Worm (Caenorhabditis elegans) whole organism, midembryonic: ENCODE results near the gene set-5.

Experiments used
- T22C8.4 ChIP-seq: fragments of 200-800 bp; sonication (Bioruptor generic); IDR thresholded peaks from 2 replicates; pipeline ENCODE4 v1.3.6; 2022; ENCODE audit warnings: missing genetic modification characterization, missing compliant biosample characterization
- cog-1 ChIP-seq: sonication (generic microtip); optimal IDR thresholded peaks from 2 replicates; lab custom pipeline; 2016; ENCODE audit warnings: missing genetic modification characterization, missing compliant biosample characterization
- flt-1 ChIP-seq: fragments of 200-800 bp; sonication (Bioruptor generic); IDR thresholded peaks from 2 replicates; pipeline ENCODE4 v1.3.6; 2022; ENCODE audit warnings: missing genetic modification characterization, missing compliant biosample characterization
- klf-2 ChIP-seq: fragments of 200-800 bp; sonication (Bioruptor generic); conservative IDR thresholded peaks from 2 replicates; pipeline ENCODE4 v1.3.6; 2022; ENCODE audit warnings: missing genetic modification reagents, missing genetic modification characterization, missing compliant biosample characterization
- med-1 ChIP-seq: sonication (generic microtip); optimal IDR thresholded peaks from 2 replicates; lab custom pipeline; 2017; ENCODE audit warnings: missing genetic modification characterization, mild to moderate bottlenecking, missing compliant biosample characterization, antibody characterized with exemption, missing genetic modification reagents; ENCODE audit not compliant: insufficient read depth
- ref-1 ChIP-seq: fragments of 200-800 bp; sonication (Bioruptor generic); conservative IDR thresholded peaks from 2 replicates; pipeline ENCODE4 v1.3.6; 2022; ENCODE audit warnings: missing genetic modification reagents, missing genetic modification characterization, missing compliant biosample characterization
- tab-1 ChIP-seq: fragments of 200-800 bp; sonication (Bioruptor generic); IDR thresholded peaks from 2 replicates; pipeline ENCODE4 v1.3.6; 2022; ENCODE audit warnings: missing genetic modification characterization, missing compliant biosample characterization
- ztf-23 ChIP-seq: fragments of 200-800 bp; sonication (Bioruptor generic); IDR thresholded peaks from 2 replicates; pipeline ENCODE4 v1.3.6; 2022; ENCODE audit warnings: missing genetic modification reagents, missing genetic modification characterization, missing compliant biosample characterization
- ztf-29 ChIP-seq: fragments of 200-800 bp; sonication (Bioruptor generic); IDR thresholded peaks from 2 replicates; pipeline ENCODE4 v1.3.6; 2022; ENCODE audit warnings: missing genetic modification reagents, missing genetic modification characterization, missing compliant biosample characterization

- no peak for TF ChIP-seq flt-1
- no peak for TF ChIP-seq klf-2 (GFP tag; lab: Robert Waterston, UW)
- no peak for TF ChIP-seq tab-1 (GFP tag; lab: Robert Waterston, UW)
- no peak for TF ChIP-seq ref-1
- TF ChIP-seq med-1 = no peak
- no peak for TF ChIP-seq cog-1 (tag; lab: Kevin White, UChicago)
- no peak for TF ChIP-seq ztf-23 (GFP tag; lab: Robert Waterston, UW)
- TF ChIP-seq T22C8.4 (GFP tag; lab: Robert Waterston, UW) = no peak
- no peak for TF ChIP-seq ztf-29 (GFP tag; lab: Robert Waterston, UW)
Measured at ce11 chrV:14748608-14749137, 49.9 kb downstream of the set-5 start, which contains the start of the genes lipl-8 and Y50E8A.22.
